Fruit fly (Drosophila melanogaster) whole organism, embryonic: ENCODE results near the gene kat80.

Experiments used
- CG10321 ChIP-seq: fragments of 200-800 bp; sonication (Bioruptor generic); IDR thresholded peaks from 2 replicates; pipeline ENCODE4 v1.3.6; 2022; ENCODE audit warnings: missing biosample characterization, missing genetic modification characterization
- CG10431 ChIP-seq: fragments of 200-800 bp; sonication (Bioruptor generic); optimal IDR thresholded peaks from 3 replicates; lab custom pipeline; 2018; ENCODE audit warnings: missing biosample characterization, mild to moderate bottlenecking, missing genetic modification characterization
- CG11696 ChIP-seq: fragments of 200-800 bp; sonication (Bioruptor generic); IDR thresholded peaks from 2 replicates; pipeline ENCODE4 v1.3.6; 2022; ENCODE audit warnings: missing biosample characterization, missing genetic modification characterization
- CG1233 ChIP-seq: fragments of 200-800 bp; sonication (Bioruptor generic); optimal IDR thresholded peaks from 4 replicates; lab custom pipeline; 2018; ENCODE audit warnings: missing biosample characterization, mild to moderate bottlenecking, missing genetic modification characterization
- CG15479 ChIP-seq: fragments of 200-800 bp; sonication (Bioruptor generic); optimal IDR thresholded peaks from 3 replicates; lab custom pipeline; 2019; ENCODE audit warnings: missing biosample characterization, mild to moderate bottlenecking, missing genetic modification characterization, moderate library complexity
- CG15696 ChIP-seq: fragments of 200-800 bp; sonication (Bioruptor generic); optimal IDR thresholded peaks from 2 replicates; lab custom pipeline; 2019; ENCODE audit warnings: missing biosample characterization, mild to moderate bottlenecking, missing genetic modification characterization, moderate library complexity
- CG1602 ChIP-seq: fragments of 200-800 bp; sonication (Bioruptor generic); optimal IDR thresholded peaks from 3 replicates; lab custom pipeline; 2016; ENCODE audit warnings: missing biosample characterization, missing genetic modification characterization
- CG17328 ChIP-seq: fragments of 200-800 bp; sonication (Bioruptor generic); IDR thresholded peaks from 2 replicates; pipeline ENCODE4 v1.3.6; 2022; ENCODE audit warnings: missing biosample characterization, missing genetic modification characterization
- CG18476 ChIP-seq: fragments of 200-800 bp; sonication (Bioruptor generic); optimal IDR thresholded peaks from 2 replicates; lab custom pipeline; 2016; ENCODE audit warnings: missing biosample characterization, mild to moderate bottlenecking, missing genetic modification characterization
- CG2199 ChIP-seq: fragments of 200-800 bp; sonication (Bioruptor generic); IDR thresholded peaks from 3 replicates; pipeline ENCODE4 v1.3.6; 2022; ENCODE audit warnings: missing biosample characterization, missing genetic modification characterization
- CG33213 ChIP-seq: fragments of 200-800 bp; sonication (Bioruptor generic); optimal IDR thresholded peaks from 3 replicates; lab custom pipeline; 2016; ENCODE audit warnings: missing biosample characterization, missing genetic modification characterization
- CG34224 ChIP-seq: fragments of 200-800 bp; sonication (Bioruptor generic); IDR thresholded peaks from 3 replicates; pipeline ENCODE4 v1.3.6; 2022; ENCODE audit warnings: missing biosample characterization, missing genetic modification characterization; ENCODE audit not compliant: partially characterized antibody
- CG4424 ChIP-seq: fragments of 200-800 bp; sonication (Bioruptor generic); optimal IDR thresholded peaks from 3 replicates; lab custom pipeline; 2016; ENCODE audit warnings: missing biosample characterization, missing genetic modification characterization
- CG4617 ChIP-seq: fragments of 200-800 bp; sonication (Bioruptor generic); optimal IDR thresholded peaks from 3 replicates; lab custom pipeline; 2016; ENCODE audit warnings: missing biosample characterization, missing genetic modification characterization, borderline replicate concordance
- CG5180 ChIP-seq: fragments of 200-800 bp; sonication (Bioruptor generic); optimal IDR thresholded peaks from 3 replicates; lab custom pipeline; 2017; ENCODE audit warnings: missing biosample characterization, missing genetic modification characterization, mild to moderate bottlenecking, moderate library complexity, missing genetic modification reagents
- CG7372 ChIP-seq: fragments of 200-800 bp; sonication (Bioruptor generic); IDR thresholded peaks from 2 replicates; pipeline ENCODE4 v1.3.6; 2022; ENCODE audit warnings: missing biosample characterization, missing genetic modification characterization
- CG8089 ChIP-seq: fragments of 200-800 bp; sonication (Bioruptor generic); optimal IDR thresholded peaks from 3 replicates; lab custom pipeline; 2016; ENCODE audit warnings: missing biosample characterization, missing genetic modification characterization
- CG8290 ChIP-seq, 3 experiments: fragments of 200-800 bp; sonication (Bioruptor generic); optimal IDR thresholded peaks; 2 replicates each; lab custom pipeline; 2016 to 2019; ENCODE audit warnings: missing biosample characterization in 3 of 3, missing genetic modification characterization in 3 of 3, mild to moderate bottlenecking in 2 of 3, moderate library complexity in 1 of 3
- CG8924 ChIP-seq: fragments of 200-800 bp; optimal IDR thresholded peaks from 3 replicates; lab custom pipeline; 2019; ENCODE audit warnings: missing biosample characterization, mild to moderate bottlenecking, missing genetic modification characterization, moderate library complexity
- CHES-1-like ChIP-seq: fragments of 200-800 bp; sonication (Bioruptor generic); optimal IDR thresholded peaks from 2 replicates; lab custom pipeline; 2016; ENCODE audit warnings: missing biosample characterization, missing genetic modification characterization
- D ChIP-seq, 2 experiments: fragments of 200-800 bp in 1 of 2; fragments of >200 bp in 1 of 2; sonication (Bioruptor generic) in 1 of 2; optimal IDR thresholded peaks; 2 replicates in 1 of 2; 3 replicates in 1 of 2; lab custom pipeline; 2017; ENCODE audit warnings: mild to moderate bottlenecking in 1 of 2, missing biosample characterization in 1 of 2, missing genetic modification characterization in 1 of 2, missing genetic modification reagents in 1 of 2
- Dad ChIP-seq: fragments of 200-800 bp; sonication (Bioruptor generic); optimal IDR thresholded peaks from 3 replicates; lab custom pipeline; 2016; ENCODE audit warnings: missing biosample characterization, missing genetic modification characterization
- ERR ChIP-seq: fragments of 200-800 bp; sonication (Bioruptor generic); optimal IDR thresholded peaks from 2 replicates; lab custom pipeline; 2016; ENCODE audit warnings: missing biosample characterization, missing genetic modification characterization
- GATAe ChIP-seq: fragments of 200-800 bp; sonication (Bioruptor generic); conservative IDR thresholded peaks from 2 replicates; pipeline ENCODE4 v1.3.6; 2022; ENCODE audit warnings: missing biosample characterization, missing genetic modification characterization
- Hand ChIP-seq: fragments of 200-800 bp; sonication (Bioruptor generic); optimal IDR thresholded peaks from 2 replicates; lab custom pipeline; 2017; ENCODE audit warnings: mild to moderate bottlenecking, missing biosample characterization, missing genetic modification reagents, missing genetic modification characterization
- Med ChIP-seq: fragments of 200-800 bp; sonication (Bioruptor generic); peaks from one replicate; lab custom pipeline; 2016; ENCODE audit warnings: missing biosample characterization, missing genetic modification characterization, mild to moderate bottlenecking, inconsistent platforms, moderate library complexity
- Mrtf ChIP-seq: fragments of 200-800 bp; sonication (Bioruptor generic); IDR thresholded peaks from 3 replicates; pipeline ENCODE4 v1.3.6; 2022; ENCODE audit warnings: missing biosample characterization, missing genetic modification characterization
- NC2β ChIP-seq: fragments of 200-800 bp; sonication (Bioruptor generic); optimal IDR thresholded peaks from 2 replicates; lab custom pipeline; 2016; ENCODE audit warnings: missing biosample characterization, missing genetic modification characterization
- NFAT ChIP-seq: fragments of 200-800 bp; sonication (Bioruptor generic); IDR thresholded peaks from 2 replicates; pipeline ENCODE4 v1.3.6; 2022; ENCODE audit warnings: missing biosample characterization, missing genetic modification characterization
- Nf-YB ChIP-seq: fragments of 200-800 bp; sonication (Bioruptor generic); optimal IDR thresholded peaks from 3 replicates; lab custom pipeline; 2019; ENCODE audit warnings: missing biosample characterization, mild to moderate bottlenecking, missing genetic modification characterization, moderate library complexity
- Nf-YC ChIP-seq: fragments of 200-800 bp; optimal IDR thresholded peaks from 3 replicates; lab custom pipeline; 2019; ENCODE audit warnings: missing biosample characterization, mild to moderate bottlenecking, missing genetic modification characterization, moderate library complexity
- Sry-δ ChIP-seq: fragments of 200-800 bp; sonication (Bioruptor generic); optimal IDR thresholded peaks from 2 replicates; lab custom pipeline; 2016; ENCODE audit warnings: missing biosample characterization, missing genetic modification characterization
- ac ChIP-seq: fragments of 200-800 bp; sonication (Bioruptor generic); optimal IDR thresholded peaks from 3 replicates; lab custom pipeline; 2017; ENCODE audit warnings: missing biosample characterization, mild to moderate bottlenecking, missing genetic modification characterization
- al ChIP-seq: fragments of 200-800 bp; sonication (Bioruptor generic); IDR thresholded peaks from 2 replicates; pipeline ENCODE4 v1.3.6; 2022; ENCODE audit warnings: missing biosample characterization, missing genetic modification characterization
- ems ChIP-seq: fragments of 200-800 bp; sonication (Bioruptor generic); optimal IDR thresholded peaks from 3 replicates; lab custom pipeline; 2016; ENCODE audit warnings: missing biosample characterization, missing genetic modification characterization
- eyg ChIP-seq: fragments of 200-800 bp; sonication (Bioruptor generic); optimal IDR thresholded peaks from 3 replicates; lab custom pipeline; 2016; ENCODE audit warnings: missing biosample characterization, missing genetic modification characterization
- fd64A ChIP-seq: fragments of 200-800 bp; sonication (Bioruptor generic); optimal IDR thresholded peaks from 3 replicates; lab custom pipeline; 2018; ENCODE audit warnings: missing biosample characterization, mild to moderate bottlenecking, missing genetic modification characterization
- gem ChIP-seq: fragments of 200-800 bp; sonication (Bioruptor generic); optimal IDR thresholded peaks from 2 replicates; lab custom pipeline; 2019; ENCODE audit warnings: missing biosample characterization, mild to moderate bottlenecking, missing genetic modification characterization, moderate library complexity
- gt ChIP-seq: fragments of 200-800 bp; sonication (Bioruptor generic); IDR thresholded peaks from 2 replicates; pipeline ENCODE4 v1.3.6; 2022; ENCODE audit warnings: missing biosample characterization, missing genetic modification characterization
- oc ChIP-seq: fragments of 200-800 bp; sonication (Bioruptor generic); optimal IDR thresholded peaks from 2 replicates; lab custom pipeline; 2018; ENCODE audit warnings: missing biosample characterization, mild to moderate bottlenecking, missing genetic modification characterization, moderate library complexity
- phol ChIP-seq: fragments of 200-800 bp; sonication (Bioruptor generic); optimal IDR thresholded peaks from 3 replicates; lab custom pipeline; 2018; ENCODE audit warnings: missing biosample characterization, mild to moderate bottlenecking, missing genetic modification characterization, moderate library complexity
- pita ChIP-seq: fragments of 200-800 bp; sonication (Bioruptor generic); optimal IDR thresholded peaks from 2 replicates; lab custom pipeline; 2017; ENCODE audit warnings: missing biosample characterization, mild to moderate bottlenecking, missing genetic modification characterization
- pzg ChIP-seq: fragments of 200-800 bp; sonication (Bioruptor generic); optimal IDR thresholded peaks from 3 replicates; lab custom pipeline; 2018; ENCODE audit warnings: missing biosample characterization, mild to moderate bottlenecking, missing genetic modification characterization, moderate library complexity
- sens ChIP-seq: fragments of 200-800 bp; sonication (Bioruptor generic); peaks from one replicate; lab custom pipeline; 2016; ENCODE audit warnings: missing biosample characterization, missing genetic modification characterization
- stc ChIP-seq: fragments of 200-800 bp; sonication (Bioruptor generic); IDR thresholded peaks from 2 replicates; pipeline ENCODE4 v1.3.6; 2022; ENCODE audit warnings: missing biosample characterization, missing genetic modification characterization
- tll ChIP-seq, 2 experiments: fragments of 200-800 bp in 1 of 2; fragments of >200 bp in 1 of 2; sonication (Bioruptor generic) in 1 of 2; optimal IDR thresholded peaks; 2 replicates each; lab custom pipeline; 2017 to 2019; ENCODE audit warnings: missing biosample characterization in 2 of 2, missing genetic modification characterization in 2 of 2, mild to moderate bottlenecking in 1 of 2, moderate library complexity in 1 of 2
- unc-4 ChIP-seq: fragments of 200-800 bp; sonication (Bioruptor generic); IDR thresholded peaks from 2 replicates; pipeline ENCODE4 v1.3.6; 2022; ENCODE audit warnings: missing biosample characterization, missing genetic modification characterization; ENCODE audit not compliant: partially characterized antibody
- zen ChIP-seq: fragments of 200-800 bp; sonication (Bioruptor generic); optimal IDR thresholded peaks from 3 replicates; lab custom pipeline; 2018; ENCODE audit warnings: missing biosample characterization, mild to moderate bottlenecking, missing genetic modification characterization, moderate library complexity

The kat80 gene

DNA sequence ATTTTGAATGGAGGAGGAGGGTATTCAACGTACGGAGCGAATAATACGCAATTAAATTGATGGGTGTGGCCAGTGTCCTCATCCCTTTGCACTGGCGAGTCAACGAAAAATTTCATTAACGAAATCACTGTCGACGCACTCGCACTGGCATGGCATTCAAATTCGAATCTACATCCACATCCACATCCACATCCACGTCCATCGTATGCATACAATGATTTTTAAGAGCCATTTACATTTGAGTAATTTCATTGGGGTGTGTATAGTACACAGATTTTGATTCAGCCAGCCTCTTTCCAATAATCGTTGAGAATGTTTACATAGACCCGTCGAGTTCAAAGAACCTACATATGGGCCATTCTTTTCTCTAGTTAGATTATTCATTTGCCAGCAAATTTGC, 32.0 kb downstream of the kat80 start:
- no peak for TF ChIP-seq CG34224 (GFP tag; lab: Robert Waterston, UW)
- TF ChIP-seq gem: no peak
- TF ChIP-seq Nf-YC (tag; lab: Kevin White, UChicago): peak; percentile 54
- TF ChIP-seq ems (GFP tag; lab: Kevin White, UChicago): no peak
- no peak for TF ChIP-seq Mrtf
- no peak for TF ChIP-seq CG8290 (GFP tag; optimal IDR thresholded peaks at IDR 0.05; lab: Kevin White, UChicago)
- no peak for TF ChIP-seq CG8290 (tag; optimal IDR thresholded peaks at IDR 0.05; lab: Kevin White, UChicago)
- no peak for TF ChIP-seq CG1602 (GFP tag; lab: Kevin White, UChicago)
- no peak for TF ChIP-seq CG11696 (GFP tag; lab: Robert Waterston, UW)
- no peak for TF ChIP-seq ERR (GFP tag; lab: Kevin White, UChicago)
- TF ChIP-seq CG10321: no peak
- peak; percentile 61 for TF ChIP-seq Nf-YB (GFP tag; lab: Kevin White, UChicago)
- no peak for TF ChIP-seq NC2β
- no peak for TF ChIP-seq CG15479 (GFP tag; lab: Kevin White, UChicago)
- no peak for TF ChIP-seq CHES-1-like
- peak; percentile 68; the same call in 1 of the 3 replicates for TF ChIP-seq CG2199

DNA sequence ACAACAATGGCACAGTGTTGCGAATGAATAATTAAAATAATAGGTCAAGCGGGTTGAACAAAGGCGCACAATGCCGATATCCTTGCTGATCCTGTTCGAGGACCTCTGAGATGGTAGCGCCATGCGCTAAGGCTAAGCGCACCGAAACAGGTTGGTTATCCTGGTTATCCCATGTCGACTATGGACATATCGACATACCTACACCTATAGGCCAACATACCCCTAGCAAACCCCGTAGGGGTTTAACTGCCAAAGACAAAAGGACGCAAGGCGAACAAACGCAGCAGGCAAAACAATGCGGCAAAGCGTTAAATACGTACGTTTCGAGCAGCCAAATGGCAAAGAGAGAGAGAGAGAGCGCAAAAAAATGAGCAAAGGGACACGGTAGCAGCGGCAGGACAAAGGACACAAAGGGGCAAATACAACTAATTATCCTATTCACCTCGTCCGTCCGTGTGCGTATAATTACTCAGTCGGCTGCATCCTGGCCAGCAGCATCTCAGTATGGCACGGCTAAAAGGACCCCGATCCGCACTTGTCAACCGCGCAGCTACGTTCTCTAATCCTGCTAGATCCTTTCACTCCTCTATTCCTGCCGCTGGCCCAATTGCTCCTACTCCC, 34.0 kb downstream of the kat80 start:
- TF ChIP-seq eyg (GFP tag; lab: Kevin White, UChicago) (no peak), Sry-δ (GFP tag; lab: Kevin White, UChicago) (no peak), GATAe (GFP tag; lab: Robert Waterston, UW) (no peak), CG5180 (no peak), Med (GFP tag; lab: Kevin White, UChicago) (no peak), ac (GFP tag; lab: Kevin White, UChicago) (no peak), NFAT (GFP tag; lab: Robert Waterston, UW) (no peak), CG7372 (GFP tag; lab: Robert Waterston, UW) (no peak), Hand (no peak), CG8089 (GFP tag; lab: Kevin White, UChicago) (no peak), CG15479 (GFP tag; lab: Kevin White, UChicago) (peak; percentile 53), pzg (no peak), gt (no peak), al (GFP tag; lab: Robert Waterston, UW) (no peak), fd64A (GFP tag; lab: Kevin White, UChicago) (no peak), CG1233 (GFP tag; lab: Kevin White, UChicago) (no peak), CG4617 (GFP tag; lab: Kevin White, UChicago) (no peak), tll (GFP tag; optimal IDR thresholded peaks at IDR 0.05; lab: Kevin White, UChicago) (peak in 1 of 2 experiments; percentile 65), D (optimal IDR thresholded peaks at IDR 0.05; lab: Kevin White, UChicago) (peak; percentile 97), D (GFP tag; optimal IDR thresholded peaks at IDR 0.05; lab: Kevin White, UChicago) (no peak), CG18476 (GFP tag; lab: Kevin White, UChicago) (no peak), pita (GFP tag; lab: Kevin White, UChicago) (no peak), zen (tag; lab: Kevin White, UChicago) (peak; percentile 74), CG8924 (tag; lab: Kevin White, UChicago) (no peak)

DNA sequence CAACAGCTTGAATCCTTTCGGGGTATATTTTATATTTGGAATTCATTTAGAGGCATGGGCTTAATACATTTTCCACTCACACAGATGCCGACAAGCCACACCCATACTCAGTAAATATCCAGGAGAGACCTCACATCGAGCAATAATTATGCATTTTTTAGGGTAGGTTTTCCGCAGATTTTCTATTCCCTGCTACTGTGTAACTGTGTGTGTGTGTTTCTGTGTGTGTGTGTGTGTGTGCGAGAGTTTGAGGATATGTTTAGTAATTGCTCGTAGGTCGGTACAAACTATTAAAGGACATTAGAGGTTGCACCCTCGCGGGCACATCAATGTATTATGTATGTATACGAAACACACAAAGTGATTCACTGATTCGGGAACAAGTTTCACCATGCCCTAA, 44.7 kb downstream of the kat80 start:
- TF ChIP-seq CG4424 (no peak), Nf-YB (GFP tag; lab: Kevin White, UChicago) (peak; percentile 79), oc (no peak), Nf-YC (tag; lab: Kevin White, UChicago) (peak; percentile 77), sens (GFP tag; lab: Kevin White, UChicago) (no peak), al (GFP tag; lab: Robert Waterston, UW) (no peak), stc (no peak), Dad (GFP tag; lab: Kevin White, UChicago) (no peak), CG15696 (tag; lab: Kevin White, UChicago) (no peak), phol (tag; lab: Kevin White, UChicago) (no peak), unc-4 (GFP tag; lab: Robert Waterston, UW) (no peak), CG10431 (GFP tag; lab: Kevin White, UChicago) (no peak), CG17328 (GFP tag; lab: Robert Waterston, UW) (no peak), CG33213 (GFP tag; lab: Kevin White, UChicago) (no peak)
